Worm (Caenorhabditis elegans) whole organism, late embryonic: ENCODE results near the gene clec-55.

ENCODE experiments used
- C38D4.7 ChIP-seq: fragments of 200-800 bp; sonication (Bioruptor generic); optimal IDR thresholded peaks from 2 replicates; lab custom pipeline; 2018; ENCODE audit warnings: mild to moderate bottlenecking, missing genetic modification characterization, moderate library complexity, missing compliant biosample characterization
- F13H6.1 ChIP-seq: sonication (generic microtip); optimal IDR thresholded peaks from 2 replicates; lab custom pipeline; 2016; ENCODE audit warnings: missing genetic modification characterization, missing compliant biosample characterization
- K09A11.1 ChIP-seq: sonication (generic microtip); optimal IDR thresholded peaks from 2 replicates; lab custom pipeline; 2017; ENCODE audit warnings: antibody characterized with exemption, mild to moderate bottlenecking, missing genetic modification characterization, missing compliant biosample characterization; ENCODE audit not compliant: insufficient read depth
- ahr-1 ChIP-seq: sonication (generic microtip); optimal IDR thresholded peaks from 2 replicates; lab custom pipeline; 2016; ENCODE audit warnings: missing genetic modification characterization, missing compliant biosample characterization
- ama-1 ChIP-seq: fragments of 150-350 bp; optimal IDR thresholded peaks from 2 replicates; lab custom pipeline; 2014
- ceh-18 ChIP-seq: sonication (generic microtip); optimal IDR thresholded peaks from 2 replicates; lab custom pipeline; 2016; ENCODE audit warnings: missing genetic modification characterization, missing compliant biosample characterization
- ceh-19 ChIP-seq: fragments of 200-800 bp; sonication (Bioruptor generic); optimal IDR thresholded peaks from 2 replicates; lab custom pipeline; 2018; ENCODE audit warnings: mild to moderate bottlenecking, missing genetic modification characterization, missing compliant biosample characterization
- ceh-2 ChIP-seq: sonication (generic microtip); optimal IDR thresholded peaks from 2 replicates; lab custom pipeline; 2016; ENCODE audit warnings: missing genotype, missing genetic modification characterization, missing compliant biosample characterization
- ceh-22 ChIP-seq: sonication (generic microtip); optimal IDR thresholded peaks from 2 replicates; lab custom pipeline; 2017; ENCODE audit warnings: missing biosample characterization, missing genetic modification characterization
- ceh-30 ChIP-seq: fragments of 150-350 bp; optimal IDR thresholded peaks from 2 replicates; lab custom pipeline; 2014; ENCODE audit warnings: missing biosample characterization, missing genetic modification characterization
- ceh-31 ChIP-seq: sonication (generic microtip); optimal IDR thresholded peaks from 2 replicates; lab custom pipeline; 2016; ENCODE audit warnings: missing genetic modification characterization, missing compliant biosample characterization
- ceh-45 ChIP-seq: fragments of 200-800 bp; sonication (Bioruptor generic); IDR thresholded peaks from 2 replicates; pipeline ENCODE4 v1.3.6; 2022; ENCODE audit warnings: missing genetic modification reagents, missing genetic modification characterization, missing compliant biosample characterization
- ceh-48 ChIP-seq: sonication (generic microtip); optimal IDR thresholded peaks from 2 replicates; lab custom pipeline; 2016; ENCODE audit warnings: missing genetic modification characterization, inconsistent platforms, missing compliant biosample characterization
- dmd-4 ChIP-seq: sonication (generic microtip); optimal IDR thresholded peaks from 2 replicates; lab custom pipeline; 2016; ENCODE audit warnings: borderline replicate concordance, missing genetic modification characterization, missing compliant biosample characterization
- dve-1 ChIP-seq: sonication (generic microtip); optimal IDR thresholded peaks from 2 replicates; lab custom pipeline; 2017; ENCODE audit warnings: antibody characterized with exemption, mild to moderate bottlenecking, missing genetic modification characterization, missing compliant biosample characterization
- gmeb-2 ChIP-seq: sonication (generic microtip); optimal IDR thresholded peaks from 2 replicates; lab custom pipeline; 2016; ENCODE audit warnings: missing genetic modification characterization, inconsistent platforms, missing compliant biosample characterization
- hlh-15 ChIP-seq: sonication (generic microtip); optimal IDR thresholded peaks from 2 replicates; lab custom pipeline; 2016; ENCODE audit warnings: missing genetic modification characterization, missing compliant biosample characterization
- hlh-6 ChIP-seq: sonication (generic microtip); optimal IDR thresholded peaks from 2 replicates; lab custom pipeline; 2016; ENCODE audit warnings: missing genotype, missing genetic modification characterization, missing compliant biosample characterization
- hlh-8 ChIP-seq: sonication (generic microtip); optimal IDR thresholded peaks from 2 replicates; lab custom pipeline; 2016; ENCODE audit warnings: missing genotype, missing genetic modification characterization, missing compliant biosample characterization
- lim-6 ChIP-seq: sonication (generic microtip); optimal IDR thresholded peaks from 2 replicates; lab custom pipeline; 2016; ENCODE audit warnings: missing genetic modification characterization, missing compliant biosample characterization
- lin-11 ChIP-seq: fragments of 200-800 bp; sonication (Bioruptor generic); optimal IDR thresholded peaks from 2 replicates; lab custom pipeline; 2018; ENCODE audit warnings: mild to moderate bottlenecking, missing genetic modification characterization, missing compliant biosample characterization
- npax-4 ChIP-seq: sonication (generic microtip); optimal IDR thresholded peaks from 2 replicates; lab custom pipeline; 2016; ENCODE audit warnings: missing genetic modification characterization, missing compliant biosample characterization
- pha-2 ChIP-seq: sonication (generic microtip); optimal IDR thresholded peaks from 2 replicates; lab custom pipeline; 2017; ENCODE audit warnings: mild to moderate bottlenecking, missing genetic modification characterization, missing compliant biosample characterization
- pha-4 ChIP-seq: fragments of 150-350 bp; optimal IDR thresholded peaks from 2 replicates; lab custom pipeline; 2018; ENCODE audit warnings: missing biosample characterization, missing genetic modification reagents, missing genetic modification characterization
- ref-2 ChIP-seq: sonication (generic microtip); optimal IDR thresholded peaks from 2 replicates; lab custom pipeline; 2016; ENCODE audit warnings: missing genetic modification characterization, missing compliant biosample characterization
- sox-4 ChIP-seq: sonication (generic microtip); optimal IDR thresholded peaks from 2 replicates; lab custom pipeline; 2017; ENCODE audit warnings: mild to moderate bottlenecking, missing genetic modification characterization, inconsistent platforms, missing compliant biosample characterization
- tbx-7 ChIP-seq: sonication (generic microtip); optimal IDR thresholded peaks from 2 replicates; lab custom pipeline; 2016; ENCODE audit warnings: missing genotype, missing genetic modification characterization, missing compliant biosample characterization
- ttx-3 ChIP-seq: sonication (generic microtip); optimal IDR thresholded peaks from 2 replicates; lab custom pipeline; 2016; ENCODE audit warnings: missing genetic modification reagents, missing genetic modification characterization, missing compliant biosample characterization
- unc-42 ChIP-seq: sonication (generic microtip); optimal IDR thresholded peaks from 2 replicates; lab custom pipeline; 2016; ENCODE audit warnings: missing genotype, missing genetic modification characterization, missing compliant biosample characterization
- unc-86 ChIP-seq: sonication (generic microtip); optimal IDR thresholded peaks from 2 replicates; lab custom pipeline; 2016; ENCODE audit warnings: missing genetic modification characterization, missing compliant biosample characterization
- zip-5 ChIP-seq: sonication (generic microtip); optimal IDR thresholded peaks from 2 replicates; lab custom pipeline; 2016; ENCODE audit warnings: missing genetic modification characterization, missing compliant biosample characterization
- ztf-16 ChIP-seq: sonication (generic microtip); optimal IDR thresholded peaks from 2 replicates; lab custom pipeline; 2017; ENCODE audit warnings: missing genetic modification characterization, missing compliant biosample characterization

The clec-55 gene

DNA sequence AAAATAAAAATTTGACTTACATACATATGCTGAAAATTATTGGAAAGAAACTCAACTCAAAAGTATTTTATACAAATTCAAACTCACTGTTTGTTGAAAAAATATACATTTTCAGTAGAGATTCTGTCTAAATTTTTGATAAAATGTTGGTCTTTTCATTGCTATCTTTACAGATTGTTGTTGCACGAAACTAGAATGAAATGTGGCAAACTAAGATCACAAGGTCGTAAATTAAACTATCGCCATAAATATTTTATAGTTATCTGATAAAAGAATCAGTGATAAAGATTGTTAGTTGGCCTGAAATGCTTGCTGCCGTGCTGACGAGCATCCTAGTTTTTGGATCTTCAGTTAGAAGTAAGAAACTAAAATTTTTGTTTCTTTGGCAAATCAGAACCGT lies at the start of gene clec-55:
TSS of gene clec-55 (plus strand) at position 301 of the 400 bp plus-strand sequence.
- TF ChIP-seq ceh-48 (tag; lab: Kevin White, UChicago) (no peak), K09A11.1 (no peak), ttx-3 (tag; lab: Kevin White, UChicago) (no peak), ceh-18 (tag; lab: Kevin White, UChicago) (no peak), hlh-15 (tag; lab: Kevin White, UChicago) (no peak)

ce11 chrV:14432259-14432658 lies 46.8 kb upstream of the clec-55 start, which contains the start of gene egl-1:
Gene egl-1, minus strand, starts transcription at chrV:14432359.
- TF ChIP-seq ceh-2 (tag; lab: Kevin White, UChicago): no peak
- TF ChIP-seq dmd-4 (tag; lab: Kevin White, UChicago): no peak
- TF ChIP-seq ref-2 (tag; lab: Kevin White, UChicago): peak; percentile 17

DNA sequence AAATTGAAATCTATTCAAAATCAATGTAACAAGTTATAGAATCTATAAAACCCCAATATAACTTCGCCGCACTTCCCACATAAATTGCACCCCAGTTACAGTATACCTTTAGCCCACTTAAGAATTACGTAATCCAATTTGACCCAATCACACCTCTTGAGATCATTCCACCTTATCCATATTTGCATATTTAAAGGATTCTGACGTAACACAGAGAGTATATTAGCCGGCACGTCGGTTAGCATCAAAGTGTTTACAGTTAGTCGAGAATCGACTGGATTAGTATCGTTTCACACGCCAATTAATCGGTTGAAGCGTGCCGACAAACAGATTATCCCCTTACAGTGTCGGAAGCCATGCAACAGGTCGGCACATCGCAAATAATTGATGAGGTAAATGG lies 45.5 kb upstream of the clec-55 start:
- TF ChIP-seq hlh-8 (tag; lab: Kevin White, UChicago) (no peak), ceh-48 (tag; lab: Kevin White, UChicago) (no peak), ceh-22 (tag; lab: Kevin White, UChicago) (no peak), dve-1 (tag; lab: Kevin White, UChicago) (no peak), gmeb-2 (no peak), F13H6.1 (tag; lab: Kevin White, UChicago) (no peak), ref-2 (tag; lab: Kevin White, UChicago) (no peak), tbx-7 (no peak), ztf-16 (tag; lab: Kevin White, UChicago) (no peak), ceh-30 (tag; lab: Kevin White, UChicago) (no peak)

ce11 chrV:14436195-14436594 lies 42.9 kb upstream of the clec-55 start:
- no peak for TF ChIP-seq C38D4.7
- TF ChIP-seq lim-6 (tag; lab: Kevin White, UChicago): no peak
- no peak for TF ChIP-seq pha-2
- no peak for TF ChIP-seq ahr-1
- TF ChIP-seq ref-2 (tag; lab: Kevin White, UChicago): no peak
- TF ChIP-seq sox-4 (tag; lab: Kevin White, UChicago): no peak
- no peak for TF ChIP-seq lin-11

- TF ChIP-seq pha-4 (no peak), ceh-22 (tag; lab: Kevin White, UChicago) (no peak), ceh-19 (no peak), ceh-45 (GFP tag; lab: Robert Waterston, UW) (no peak), dve-1 (tag; lab: Kevin White, UChicago) (no peak), F13H6.1 (tag; lab: Kevin White, UChicago) (no peak), ceh-48 (tag; lab: Kevin White, UChicago) (no peak), hlh-6 (tag; lab: Kevin White, UChicago) (no peak), tbx-7 (no peak)
- TF ChIP-seq, all 69 proteins: peak for 0
Observed at ce11 chrV:14437355-14437754, 41.7 kb upstream of the clec-55 start.

- no peak for TF ChIP-seq unc-42 (tag; lab: Kevin White, UChicago)
- no peak for TF ChIP-seq ceh-45 (GFP tag; lab: Robert Waterston, UW)
- no peak for TF ChIP-seq npax-4 (tag; lab: Kevin White, UChicago)
- TF ChIP-seq pha-4: no peak
- TF ChIP-seq ama-1 (lab: Kevin White, UChicago): no peak
- TF ChIP-seq ceh-31: no peak
- TF ChIP-seq unc-86 (tag; lab: Kevin White, UChicago): no peak
- no peak for TF ChIP-seq zip-5 (tag; lab: Kevin White, UChicago)
- TF ChIP-seq, all 69 proteins: peak for 0
Observed at ce11 chrV:14438099-14438739, 40.9 kb upstream of the clec-55 start.
